Worm (Caenorhabditis elegans) whole organism, L1 larva: ENCODE measurements around the gene C07B5.3.

Source experiments
- lin-13 ChIP-seq: fragments of 150-350 bp; optimal IDR thresholded peaks from 2 replicates; lab custom pipeline; 2014; ENCODE audit warnings: missing biosample characterization, missing genetic modification reagents, missing genetic modification characterization
- skn-1 ChIP-seq: fragments of 150-350 bp; optimal IDR thresholded peaks from 2 replicates; lab custom pipeline; 2014; ENCODE audit warnings: missing biosample characterization, missing genetic modification characterization

ce11 chrX:9510448-9510847, 12.6 kb downstream of the C07B5.3 start:
- no peak for TF ChIP-seq skn-1 (tag; lab: Kevin White, UChicago)
- no peak for TF ChIP-seq lin-13 (GFP tag; lab: Kevin White, UChicago)
